4 fruit fly cellular contexts compared by ENCODE assay signal in genomic region chrX:18409938-18410337, dm6.
A peak's percentile ranks its signal among the peaks of the same experiment; 100 is the strongest.
TF ChIP-seq lines count a peak whose summit lies in the region.

Gene Nt5b, minus strand, starts transcription at chrX:18410144.

- TF ChIP-seq CTCF in whole organism, embryonic (GFP tag; optimal IDR thresholded peaks at IDR 0.05; lab: Kevin White, UChicago) = no peak

TF ChIP-seq in whole organism, embryonic, 481 proteins besides CTCF, POLR2A, EP300 and RAD21 (continues in another document):
- TF ChIP-seq Bgb (GFP tag; IDR thresholded peaks at IDR 0.05; lab: Robert Waterston, UW; ENCODE audit: partially characterized antibody) (0 out of 2 replicates have a peak, but pooled peaks have one; percentile 13), HLH4C (GFP tag; IDR thresholded peaks at IDR 0.05; lab: Robert Waterston, UW; ENCODE audit: partially characterized antibody) (peak; percentile 15; the same call in 1 of the 3 replicates), unc-4 (GFP tag; IDR thresholded peaks at IDR 0.05; lab: Robert Waterston, UW; ENCODE audit: partially characterized antibody) (0 out of 2 replicates have a peak, but pooled peaks have one; percentile 23), bbx (GFP tag; IDR thresholded peaks at IDR 0.05; lab: Robert Waterston, UW; ENCODE audit: partially characterized antibody) (peak; percentile 31; the same call in 1 of the 2 replicates), tx (GFP tag; optimal IDR thresholded peaks at IDR 0.05; lab: Kevin White, UChicago) (no peak), psq (GFP tag; optimal IDR thresholded peaks at IDR 0.05; lab: Kevin White, UChicago) (peak; percentile 45), knrl (GFP tag; IDR thresholded peaks at IDR 0.05; lab: Robert Waterston, UW; ENCODE audit: partially characterized antibody) (peak; percentile 34; the same call in 1 of the 3 replicates), Dll (GFP tag; IDR thresholded peaks at IDR 0.05; lab: Robert Waterston, UW; ENCODE audit: partially characterized antibody) (peak; percentile 55; the same call in 1 of the 4 replicates), CG16813 (GFP tag; IDR thresholded peaks at IDR 0.05; lab: Robert Waterston, UW; ENCODE audit: partially characterized antibody) (no peak), NFAT (GFP tag; IDR thresholded peaks at IDR 0.05; lab: Robert Waterston, UW) (no peak), CG8290 (GFP tag; optimal IDR thresholded peaks at IDR 0.05; lab: Kevin White, UChicago) (peak; percentile 28), CG8290 (tag; optimal IDR thresholded peaks at IDR 0.05; lab: Kevin White, UChicago) (peak in 1 of 2 experiments; percentile 4), dpn (GFP tag; optimal IDR thresholded peaks at IDR 0.05; lab: Kevin White, UChicago) (no peak), Sry-δ (GFP tag; optimal IDR thresholded peaks at IDR 0.05; lab: Kevin White, UChicago) (no peak), CG17385 (GFP tag; optimal IDR thresholded peaks at IDR 0.05; lab: Kevin White, UChicago) (peak; percentile 88), Hmr (GFP tag; optimal IDR thresholded peaks at IDR 0.05; lab: Kevin White, UChicago) (no peak), Pdp1 (GFP tag; optimal IDR thresholded peaks at IDR 0.05; lab: Kevin White, UChicago) (peak in 1 of 2 experiments; percentile 74), pzg (GFP tag; optimal IDR thresholded peaks at IDR 0.05; lab: Kevin White, UChicago) (peak; percentile 17)

TF ChIP-seq in whole organism, prepupa, 60 proteins besides CTCF, POLR2A, EP300 and RAD21:
- peak; percentile 64 for TF ChIP-seq fkh (GFP tag; optimal IDR thresholded peaks at IDR 0.05; lab: Kevin White, UChicago)
- no peak for TF ChIP-seq net (GFP tag; optimal IDR thresholded peaks at IDR 0.05; lab: Kevin White, UChicago)

TF ChIP-seq in whole organism, pupa, 21 proteins besides CTCF, POLR2A, EP300 and RAD21:
- TF ChIP-seq D1 (tag; optimal IDR thresholded peaks at IDR 0.05; lab: Kevin White, UChicago) (no peak), CG4496 (GFP tag; IDR thresholded peaks at IDR 0.05; lab: Robert Waterston, UW) (peak; percentile 13; the same call in 1 of the 3 replicates), CG13204 (GFP tag; optimal IDR thresholded peaks at IDR 0.05; lab: Kevin White, UChicago) (no peak), CG12605 (GFP tag; IDR thresholded peaks at IDR 0.05; lab: Robert Waterston, UW) (peak; percentile 39; the same call in 1 of the 2 replicates)

TF ChIP-seq in whole organism, wandering third instar larva, 38 proteins besides CTCF, POLR2A, EP300 and RAD21:
- peak; percentile 33 for TF ChIP-seq psq (GFP tag; optimal IDR thresholded peaks at IDR 0.05; lab: Kevin White, UChicago)
- no peak for TF ChIP-seq lola (GFP tag; optimal IDR thresholded peaks at IDR 0.05; lab: Kevin White, UChicago)
- TF ChIP-seq foxo (GFP tag; optimal IDR thresholded peaks at IDR 0.05; lab: Kevin White, UChicago) = no peak
